Worm (Caenorhabditis elegans): ENCODE results near the gene srz-67.

The srz-67 gene

DNA sequence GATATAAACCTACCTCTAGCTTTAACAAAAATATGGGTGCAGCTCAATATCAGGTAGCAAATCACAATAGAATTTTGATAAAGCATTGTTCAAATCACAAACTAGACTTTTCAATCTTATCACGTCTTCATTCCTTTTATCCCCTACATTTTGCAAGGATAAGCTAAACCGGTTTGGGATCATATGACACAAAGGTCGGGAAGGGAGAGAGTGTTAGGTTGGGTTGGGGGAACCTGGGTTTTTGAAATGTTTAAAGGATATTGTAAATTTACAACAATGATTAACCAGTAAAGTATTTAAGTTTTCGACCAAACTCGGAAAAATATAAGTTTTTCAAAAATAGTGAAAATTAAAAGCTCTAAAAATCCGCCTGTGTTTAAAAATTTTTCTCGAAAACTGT is 7.1 kb upstream of the srz-67 start, which contains the start of gene C17F4.12:
Gene C17F4.12 (minus strand): TSS at position 101 of the 400 bp plus-strand sequence.
- TF ChIP-seq flt-1 (GFP tag; IDR thresholded peaks at IDR 0.05) (no peak), ztf-29 (GFP tag; IDR thresholded peaks at IDR 0.05) (no peak), ref-1 (GFP tag; conservative IDR thresholded peaks at IDR 0.05) (no peak), klf-2 (GFP tag; conservative IDR thresholded peaks at IDR 0.05) (no peak), ztf-23 (GFP tag; IDR thresholded peaks at IDR 0.05) (no peak), med-1 (GFP tag; optimal IDR thresholded peaks at IDR 0.05; ENCODE audit: insufficient read depth) (no peak), tab-1 (GFP tag; IDR thresholded peaks at IDR 0.05) (no peak), cog-1 (tag; optimal IDR thresholded peaks at IDR 0.05) (no peak), T22C8.4 (GFP tag; IDR thresholded peaks at IDR 0.05) (no peak)

DNA sequence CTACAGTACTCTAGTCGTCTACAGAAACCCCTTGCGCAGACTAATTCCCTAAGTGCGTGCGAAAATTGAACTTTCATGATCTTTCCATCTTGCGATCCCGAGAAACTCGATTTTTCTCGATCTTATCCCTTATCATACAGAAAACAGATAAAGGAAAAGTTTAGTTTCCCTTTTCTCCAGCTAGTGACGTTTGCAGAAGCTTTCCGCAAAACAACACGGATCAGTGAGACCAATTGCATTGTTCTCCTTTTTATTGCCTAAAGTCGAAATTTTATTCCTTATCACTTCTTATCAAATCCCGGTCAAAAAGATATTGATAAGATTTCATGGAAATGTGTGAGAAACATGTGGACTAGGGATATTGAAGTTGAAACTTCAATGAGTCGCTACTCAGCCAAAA is 4.9 kb upstream of the srz-67 start:
- TF ChIP-seq ztf-23 (GFP tag; IDR thresholded peaks at IDR 0.05): no peak
- no peak for TF ChIP-seq ztf-29 (GFP tag; IDR thresholded peaks at IDR 0.05)
- no peak for TF ChIP-seq T22C8.4 (GFP tag; IDR thresholded peaks at IDR 0.05)
- no peak for TF ChIP-seq klf-2 (GFP tag; conservative IDR thresholded peaks at IDR 0.05)
- no peak for TF ChIP-seq med-1 (GFP tag; optimal IDR thresholded peaks at IDR 0.05; ENCODE audit: insufficient read depth)
- no peak for TF ChIP-seq cog-1 (tag; optimal IDR thresholded peaks at IDR 0.05)
- TF ChIP-seq ref-1 (GFP tag; conservative IDR thresholded peaks at IDR 0.05): no peak

DNA sequence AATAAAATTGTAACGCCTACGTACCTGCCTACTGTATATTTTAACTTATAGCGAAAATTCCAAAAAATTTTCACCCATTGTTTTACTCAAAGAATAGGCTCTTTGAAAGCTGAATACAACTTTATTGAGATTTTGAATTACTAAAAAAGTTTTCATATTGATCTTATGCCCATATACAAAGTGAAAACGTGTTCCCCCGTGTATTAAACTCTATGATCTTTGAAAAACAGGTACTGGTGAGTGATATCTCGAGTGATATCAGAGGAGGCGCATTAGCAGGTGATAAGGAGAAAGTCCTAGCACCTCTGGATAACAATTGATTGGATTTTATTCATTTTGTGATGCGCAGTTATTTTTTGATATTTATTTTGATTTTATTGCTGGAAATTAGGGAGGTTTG is 3.3 kb upstream of the srz-67 start, which contains the start of gene C17F4.3:
Gene C17F4.3 (plus strand): TSS at position 301 of the 400 bp plus-strand sequence.
- no peak for TF ChIP-seq ref-1 (GFP tag; conservative IDR thresholded peaks at IDR 0.05)
- TF ChIP-seq ztf-23 (GFP tag; IDR thresholded peaks at IDR 0.05): no peak
- TF ChIP-seq cog-1 (tag; optimal IDR thresholded peaks at IDR 0.05): no peak
- no peak for TF ChIP-seq ztf-29 (GFP tag; IDR thresholded peaks at IDR 0.05)
- TF ChIP-seq med-1 (GFP tag; optimal IDR thresholded peaks at IDR 0.05; ENCODE audit: insufficient read depth): no peak
- TF ChIP-seq T22C8.4 (GFP tag; IDR thresholded peaks at IDR 0.05): no peak
- TF ChIP-seq flt-1 (GFP tag; IDR thresholded peaks at IDR 0.05): no peak
- TF ChIP-seq klf-2 (GFP tag; conservative IDR thresholded peaks at IDR 0.05): no peak
- TF ChIP-seq tab-1 (GFP tag; IDR thresholded peaks at IDR 0.05): no peak

DNA sequence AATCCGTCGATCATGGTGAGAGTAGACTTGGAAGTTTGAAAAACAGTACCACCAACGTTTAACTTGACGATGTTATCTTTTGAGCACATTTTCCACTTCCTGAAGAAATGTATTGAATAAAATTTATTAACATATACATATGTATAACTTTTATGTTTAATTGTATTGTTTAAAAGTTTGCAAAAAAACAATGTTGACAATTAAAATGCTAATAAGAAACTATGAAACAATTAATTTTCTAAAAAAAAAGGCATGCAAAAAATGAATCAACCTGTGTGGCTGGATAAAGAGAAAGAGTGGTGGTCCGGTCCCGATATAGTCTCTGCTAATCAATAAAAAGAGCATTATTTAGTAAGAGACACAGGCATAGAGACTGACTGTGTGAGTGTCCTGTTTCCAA is 2.2 kb downstream of the srz-67 start, which contains the start of gene C17F4.8:
Gene C17F4.8 (minus strand): TSS at position 101 of the 400 bp plus-strand sequence.
- no peak for TF ChIP-seq ref-1 (GFP tag; conservative IDR thresholded peaks at IDR 0.05)
- no peak for TF ChIP-seq ztf-23 (GFP tag; IDR thresholded peaks at IDR 0.05)
- TF ChIP-seq tab-1 (GFP tag; IDR thresholded peaks at IDR 0.05): no peak
- no peak for TF ChIP-seq flt-1 (GFP tag; IDR thresholded peaks at IDR 0.05)
- TF ChIP-seq cog-1 (tag; optimal IDR thresholded peaks at IDR 0.05): no peak
- no peak for TF ChIP-seq ztf-29 (GFP tag; IDR thresholded peaks at IDR 0.05)
- TF ChIP-seq med-1 (GFP tag; optimal IDR thresholded peaks at IDR 0.05; ENCODE audit: insufficient read depth): no peak
- TF ChIP-seq klf-2 (GFP tag; conservative IDR thresholded peaks at IDR 0.05): no peak
- TF ChIP-seq T22C8.4 (GFP tag; IDR thresholded peaks at IDR 0.05): no peak

DNA sequence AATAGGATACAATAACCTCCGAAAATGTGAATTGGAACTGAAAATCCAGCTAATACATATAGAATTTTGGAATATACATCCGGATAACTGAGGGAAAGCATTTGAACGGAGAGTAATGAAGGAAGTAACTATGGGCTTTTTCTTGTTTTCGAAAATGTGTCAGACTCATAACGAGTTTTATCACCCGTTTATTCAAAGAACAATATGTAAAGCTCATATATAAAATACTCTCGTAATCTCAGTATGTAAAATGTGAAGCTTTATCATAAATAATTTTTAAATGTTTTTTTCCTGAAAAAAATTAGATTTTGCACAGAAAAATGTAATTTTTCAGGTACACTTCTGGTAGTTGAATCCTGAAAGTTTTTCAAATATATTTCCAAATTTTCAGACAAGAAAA is 6.5 kb downstream of the srz-67 start, which contains the start of gene srh-297:
Gene srh-297 (minus strand): TSS at position 101 of the 400 bp plus-strand sequence.
- TF ChIP-seq T22C8.4 (GFP tag; IDR thresholded peaks at IDR 0.05): no peak
- no peak for TF ChIP-seq tab-1 (GFP tag; IDR thresholded peaks at IDR 0.05)
- TF ChIP-seq ref-1 (GFP tag; conservative IDR thresholded peaks at IDR 0.05): no peak
- no peak for TF ChIP-seq ztf-23 (GFP tag; IDR thresholded peaks at IDR 0.05)
- no peak for TF ChIP-seq klf-2 (GFP tag; conservative IDR thresholded peaks at IDR 0.05)
- no peak for TF ChIP-seq cog-1 (tag; optimal IDR thresholded peaks at IDR 0.05)
- no peak for TF ChIP-seq ztf-29 (GFP tag; IDR thresholded peaks at IDR 0.05)
- no peak for TF ChIP-seq flt-1 (GFP tag; IDR thresholded peaks at IDR 0.05)
- TF ChIP-seq med-1 (GFP tag; optimal IDR thresholded peaks at IDR 0.05; ENCODE audit: insufficient read depth): no peak

DNA sequence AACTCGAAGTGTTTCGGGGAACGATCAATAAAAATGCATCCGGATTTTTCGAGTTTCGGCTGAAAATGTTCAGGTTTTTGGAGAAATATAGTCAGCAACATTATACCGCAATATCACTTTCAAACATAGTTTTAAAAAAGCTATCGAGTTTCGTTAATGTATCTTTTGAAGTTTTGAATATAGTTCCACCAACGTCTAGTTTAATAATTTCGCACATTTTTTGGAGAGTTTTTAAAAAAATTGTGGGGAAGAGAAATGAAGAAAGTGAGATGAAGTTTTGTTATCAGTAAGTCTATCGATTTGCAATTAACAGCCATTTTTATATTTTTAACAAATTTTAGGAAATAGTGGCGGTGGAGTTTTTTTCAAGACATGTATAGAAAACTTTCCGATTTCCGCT is 11.2 kb downstream of the srz-67 start, which contains the start of gene ZC239.17:
Gene ZC239.17 (minus strand): TSS at position 101 of the 400 bp plus-strand sequence.
- TF ChIP-seq ztf-29 (GFP tag; IDR thresholded peaks at IDR 0.05) (no peak), cog-1 (tag; optimal IDR thresholded peaks at IDR 0.05) (no peak), tab-1 (GFP tag; IDR thresholded peaks at IDR 0.05) (no peak), klf-2 (GFP tag; conservative IDR thresholded peaks at IDR 0.05) (no peak), ztf-23 (GFP tag; IDR thresholded peaks at IDR 0.05) (no peak), ref-1 (GFP tag; conservative IDR thresholded peaks at IDR 0.05) (no peak)

DNA sequence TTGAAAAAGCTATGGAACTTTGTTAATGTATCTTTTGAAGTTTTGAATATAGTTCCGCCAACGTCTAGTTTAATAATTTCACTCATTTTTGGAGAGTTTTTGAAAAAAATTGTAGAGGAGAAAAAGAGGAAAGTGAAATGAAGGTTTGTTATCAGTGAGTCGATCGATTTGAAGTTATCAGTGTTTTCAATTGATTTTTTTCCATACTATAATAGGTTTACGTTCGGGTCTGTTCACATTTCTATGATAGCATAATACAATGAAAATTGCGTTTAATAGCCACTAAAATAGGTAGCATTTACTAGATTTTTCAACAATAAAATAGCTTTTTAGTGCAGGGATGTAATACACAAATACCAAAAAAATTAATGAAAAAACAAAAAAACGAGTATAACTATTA is 11.7 kb downstream of the srz-67 start, which contains the start of gene ZC239.16:
Gene ZC239.16 (minus strand): TSS at position 120 of the 400 bp plus-strand sequence.
- TF ChIP-seq ztf-23 (GFP tag; IDR thresholded peaks at IDR 0.05): no peak
- no peak for TF ChIP-seq T22C8.4 (GFP tag; IDR thresholded peaks at IDR 0.05)
- no peak for TF ChIP-seq med-1 (GFP tag; optimal IDR thresholded peaks at IDR 0.05; ENCODE audit: insufficient read depth)
- TF ChIP-seq cog-1 (tag; optimal IDR thresholded peaks at IDR 0.05): no peak
- TF ChIP-seq tab-1 (GFP tag; IDR thresholded peaks at IDR 0.05): no peak
- TF ChIP-seq flt-1 (GFP tag; IDR thresholded peaks at IDR 0.05): no peak
- TF ChIP-seq ztf-29 (GFP tag; IDR thresholded peaks at IDR 0.05): no peak
- no peak for TF ChIP-seq ref-1 (GFP tag; conservative IDR thresholded peaks at IDR 0.05)
- no peak for TF ChIP-seq klf-2 (GFP tag; conservative IDR thresholded peaks at IDR 0.05)

DNA sequence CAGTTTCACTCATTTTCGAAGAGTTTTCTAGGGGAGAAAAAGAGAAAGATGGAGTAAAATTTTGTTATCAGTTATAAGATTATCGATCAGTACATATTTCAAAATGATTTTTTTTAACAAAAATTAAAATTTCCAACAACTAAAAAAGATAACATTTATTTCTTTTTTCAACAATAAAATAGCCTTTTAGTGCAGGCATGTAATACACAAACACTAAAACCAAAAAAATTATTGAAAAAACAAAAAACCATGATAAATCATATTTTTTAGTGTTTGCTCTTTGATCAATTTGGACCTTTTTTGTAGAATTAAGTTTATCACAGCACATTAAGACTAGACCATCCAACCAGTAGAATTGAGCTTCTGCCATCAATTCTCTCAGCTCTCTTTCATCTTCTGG is 12.3 kb downstream of the srz-67 start, which contains the start of gene ZC239.15:
Gene ZC239.15 (minus strand): TSS at position 101 of the 400 bp plus-strand sequence.
- no peak for TF ChIP-seq klf-2 (GFP tag; conservative IDR thresholded peaks at IDR 0.05)
- TF ChIP-seq ref-1 (GFP tag; conservative IDR thresholded peaks at IDR 0.05): no peak
- no peak for TF ChIP-seq ztf-23 (GFP tag; IDR thresholded peaks at IDR 0.05)
- TF ChIP-seq med-1 (GFP tag; optimal IDR thresholded peaks at IDR 0.05; ENCODE audit: insufficient read depth): no peak
- no peak for TF ChIP-seq cog-1 (tag; optimal IDR thresholded peaks at IDR 0.05)

DNA sequence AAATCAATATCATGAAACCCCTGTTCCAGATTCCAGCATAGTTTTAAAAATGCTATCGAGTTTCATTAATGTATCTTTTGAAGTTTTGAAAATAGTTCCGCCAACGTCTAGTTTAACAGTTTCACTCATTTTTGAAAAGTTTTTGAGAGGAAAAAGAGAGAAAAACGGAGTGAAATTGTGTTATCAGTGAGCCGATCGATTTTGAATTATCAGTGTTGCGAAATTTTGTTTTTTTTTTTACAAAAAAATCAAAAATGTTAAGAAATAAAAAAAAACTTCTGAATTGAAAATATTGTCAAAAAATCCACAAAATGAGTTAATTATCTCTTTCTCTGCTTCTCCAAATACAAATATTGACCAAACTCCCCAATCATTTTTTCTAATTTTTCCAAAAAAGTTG is 14.3 kb downstream of the srz-67 start, which contains the start of gene ZC239.13:
Gene ZC239.13 (minus strand): TSS at position 154 of the 400 bp plus-strand sequence.
- no peak for TF ChIP-seq tab-1 (GFP tag; IDR thresholded peaks at IDR 0.05)

DNA sequence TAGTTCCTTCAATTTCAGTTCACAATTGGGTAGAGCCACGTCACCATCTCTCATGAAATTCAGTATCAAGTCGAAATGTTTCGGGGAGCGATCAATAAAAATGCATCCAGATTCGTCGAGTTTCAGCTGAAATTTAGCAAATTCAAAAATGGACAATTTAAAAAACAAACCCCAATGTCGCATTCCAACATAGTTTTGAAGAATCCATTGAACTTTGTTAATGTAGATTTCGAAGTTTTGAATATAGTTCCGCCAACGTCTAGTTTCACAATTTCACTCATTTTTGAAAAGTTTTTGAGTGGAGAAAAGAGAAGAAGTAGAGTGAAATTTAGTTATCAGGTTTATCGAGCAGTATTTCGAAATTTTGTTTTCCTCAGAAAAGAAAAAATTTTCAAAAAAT is 15.2 kb downstream of the srz-67 start, which contains the start of gene ZC239.14:
Gene ZC239.14 (minus strand): TSS at position 305 of the 400 bp plus-strand sequence.
- TF ChIP-seq T22C8.4 (GFP tag; IDR thresholded peaks at IDR 0.05) (no peak), klf-2 (GFP tag; conservative IDR thresholded peaks at IDR 0.05) (no peak), ref-1 (GFP tag; conservative IDR thresholded peaks at IDR 0.05) (no peak), med-1 (GFP tag; optimal IDR thresholded peaks at IDR 0.05; ENCODE audit: insufficient read depth) (no peak), cog-1 (tag; optimal IDR thresholded peaks at IDR 0.05) (no peak), tab-1 (GFP tag; IDR thresholded peaks at IDR 0.05) (no peak), ztf-29 (GFP tag; IDR thresholded peaks at IDR 0.05) (no peak), ztf-23 (GFP tag; IDR thresholded peaks at IDR 0.05) (no peak), flt-1 (GFP tag; IDR thresholded peaks at IDR 0.05) (no peak)

Data from whole organism, midembryonic.